Worm (Caenorhabditis elegans) whole organism, early embryonic: ENCODE data around the gene C17H11.1.

Experiments
- ama-1 ChIP-seq: fragments of 150-350 bp; optimal IDR thresholded peaks from 2 replicates; lab custom pipeline; 2014
- flt-1 ChIP-seq: fragments of 200-800 bp; sonication (Bioruptor generic); IDR thresholded peaks from 2 replicates; pipeline ENCODE4 v1.3.6; 2022; ENCODE audit warnings: missing genetic modification characterization, missing compliant biosample characterization
- pes-1 ChIP-seq: fragments of 200-800 bp; sonication (Bioruptor generic); IDR thresholded peaks from 2 replicates; pipeline ENCODE4 v1.3.6; 2022; ENCODE audit warnings: missing genetic modification reagents, missing genetic modification characterization, missing compliant biosample characterization
- scrt-1 ChIP-seq: fragments of 200-800 bp; sonication (Bioruptor generic); IDR thresholded peaks from 2 replicates; pipeline ENCODE4 v1.3.6; 2022; ENCODE audit warnings: missing genetic modification characterization, missing compliant biosample characterization
- tbx-37 ChIP-seq: fragments of 200-800 bp; sonication (Bioruptor generic); conservative IDR thresholded peaks from 2 replicates; pipeline ENCODE4 v1.3.6; 2022; ENCODE audit warnings: missing genetic modification reagents, missing genetic modification characterization, missing compliant biosample characterization
- tra-4 ChIP-seq: sonication (generic microtip); optimal IDR thresholded peaks from 2 replicates; lab custom pipeline; 2017; ENCODE audit warnings: missing genetic modification characterization, missing compliant biosample characterization

DNA sequence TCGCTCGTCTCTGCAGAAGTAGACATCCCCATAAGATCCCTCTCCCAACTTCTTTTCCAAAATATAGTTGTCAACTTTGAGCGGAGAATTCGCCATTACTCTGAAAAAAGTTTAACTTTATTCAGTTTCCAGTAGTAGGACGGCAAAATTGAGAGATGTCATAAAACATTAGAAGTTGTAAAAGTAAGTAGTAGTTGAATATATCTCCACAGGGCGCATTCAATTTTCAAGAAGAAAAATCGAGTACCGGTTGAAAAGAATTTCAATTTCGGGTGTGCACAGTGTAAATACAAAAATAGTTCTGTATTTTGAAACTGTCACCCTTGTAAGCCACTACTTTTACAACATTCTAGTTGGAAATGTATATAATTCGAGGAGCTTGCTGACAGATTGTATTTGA, 23.1 kb upstream of the C17H11.1 start, which contains the start of gene F22F1.2:
- TF ChIP-seq ama-1 (lab: Kevin White, UChicago): no peak
- TF ChIP-seq tbx-37: no peak
- no peak for TF ChIP-seq scrt-1 (GFP tag; lab: Robert Waterston, UW)
- no peak for TF ChIP-seq pes-1 (GFP tag; lab: Robert Waterston, UW)
- no peak for TF ChIP-seq tra-4 (tag; lab: Kevin White, UChicago)
- TF ChIP-seq flt-1 (GFP tag; lab: Robert Waterston, UW): no peak
